Worm (Caenorhabditis elegans) whole organism, L1 larva: ENCODE data around the gene rack-1.

Experiments used
- C04F5.9 ChIP-seq: sonication (generic microtip); optimal IDR thresholded peaks from 2 replicates; lab custom pipeline; 2016; ENCODE audit warnings: missing genetic modification characterization, missing compliant biosample characterization
- F16B12.6 ChIP-seq: fragments of 150-350 bp; optimal IDR thresholded peaks from 2 replicates; lab custom pipeline; 2014; ENCODE audit warnings: missing biosample characterization, missing genetic modification characterization
- aly-2 ChIP-seq: fragments of 150-350 bp; optimal IDR thresholded peaks from 2 replicates; lab custom pipeline; 2014; ENCODE audit warnings: missing biosample characterization, missing genetic modification characterization
- blmp-1 ChIP-seq: fragments of 150-350 bp; optimal IDR thresholded peaks from 2 replicates; lab custom pipeline; 2014; ENCODE audit warnings: missing biosample characterization, missing genetic modification characterization
- ces-1 ChIP-seq: fragments of 150-350 bp; optimal IDR thresholded peaks from 2 replicates; lab custom pipeline; 2014; ENCODE audit warnings: missing biosample characterization, missing genetic modification reagents, missing genetic modification characterization
- dpl-1 ChIP-seq, 3 experiments: fragments of 150-350 bp in 2 of 3; sonication (generic microtip) in 1 of 3; optimal IDR thresholded peaks; 2 replicates each; lab custom pipeline; 2014 to 2017; ENCODE audit warnings: missing biosample characterization in 3 of 3, missing genetic modification characterization in 3 of 3, missing genetic modification reagents in 3 of 3
- dsc-1 ChIP-seq: sonication (generic microtip); optimal IDR thresholded peaks from 2 replicates; lab custom pipeline; 2016; ENCODE audit warnings: mild to moderate bottlenecking, missing genetic modification characterization, missing compliant biosample characterization
- efl-1 ChIP-seq, 4 experiments: fragments of 150-350 bp; optimal IDR thresholded peaks in 3 of 4; peaks in 1 of 4; 1 replicate in 1 of 4; 2 replicates in 3 of 4; lab custom pipeline; 2014; ENCODE audit warnings: missing biosample characterization in 2 of 4, missing genetic modification characterization in 2 of 4, missing genetic modification reagents in 2 of 4
- egl-13 ChIP-seq: sonication (generic microtip); optimal IDR thresholded peaks from 2 replicates; lab custom pipeline; 2016; ENCODE audit warnings: missing genotype, missing genetic modification reagents, missing genetic modification characterization, missing compliant biosample characterization
- egl-27 ChIP-seq, 2 experiments: fragments of 150-350 bp in 1 of 2; sonication (generic microtip); optimal IDR thresholded peaks; 3 replicates each; lab custom pipeline; 2017 to 2018; ENCODE audit warnings: missing biosample characterization in 2 of 2, missing genetic modification characterization in 2 of 2, missing genetic modification reagents in 2 of 2
- elt-2 ChIP-seq: sonication (generic microtip); optimal IDR thresholded peaks from 2 replicates; lab custom pipeline; 2016; ENCODE audit warnings: missing genetic modification characterization, mild to moderate bottlenecking, inconsistent platforms, missing compliant biosample characterization, missing genetic modification reagents
- elt-3 ChIP-seq, 6 experiments: fragments of 150-350 bp in 1 of 6; sonication (generic microtip); optimal IDR thresholded peaks; 2 replicates each; lab custom pipeline; 2017 to 2018; ENCODE audit warnings: missing biosample characterization in 6 of 6, missing genetic modification characterization in 6 of 6, inconsistent platforms in 1 of 6
- fos-1 ChIP-seq: fragments of 150-350 bp; optimal IDR thresholded peaks from 2 replicates; lab custom pipeline; 2014; ENCODE audit warnings: missing biosample characterization, missing genetic modification characterization
- grh-1 ChIP-seq: fragments of 200-800 bp; sonication (Bioruptor generic); IDR thresholded peaks from 2 replicates; pipeline ENCODE4 v1.3.6; 2022; ENCODE audit warnings: missing genetic modification reagents, missing genetic modification characterization, missing compliant biosample characterization
- hlh-4 ChIP-seq: sonication (generic microtip); optimal IDR thresholded peaks from 2 replicates; lab custom pipeline; 2016; ENCODE audit warnings: mild to moderate bottlenecking, missing genetic modification characterization, missing compliant biosample characterization
- lin-14 ChIP-seq: fragments of 200-800 bp; sonication (Bioruptor generic); optimal IDR thresholded peaks from 2 replicates; lab custom pipeline; 2018; ENCODE audit warnings: mild to moderate bottlenecking, missing genetic modification characterization, moderate library complexity, missing compliant biosample characterization
- lin-15B ChIP-seq: fragments of 150-350 bp; sonication (generic microtip); optimal IDR thresholded peaks from 3 replicates; lab custom pipeline; 2014; ENCODE audit warnings: missing biosample characterization, missing genetic modification characterization
- lin-35 ChIP-seq, 2 experiments: fragments of 150-350 bp; optimal IDR thresholded peaks; 2 replicates each; lab custom pipeline; 2014; ENCODE audit warnings: missing biosample characterization in 2 of 2, missing genetic modification characterization in 2 of 2, missing genetic modification reagents in 2 of 2
- lin-39 ChIP-seq: fragments of 150-350 bp; optimal IDR thresholded peaks from 2 replicates; lab custom pipeline; 2014; ENCODE audit warnings: missing biosample characterization, missing genetic modification reagents, missing genetic modification characterization
- lsy-2 ChIP-seq, 2 experiments: fragments of 150-350 bp; optimal IDR thresholded peaks; 2 replicates each; lab custom pipeline; 2014; ENCODE audit warnings: missing biosample characterization in 2 of 2, missing genetic modification characterization in 2 of 2
- mdl-1 ChIP-seq, 2 experiments: fragments of 150-350 bp; optimal IDR thresholded peaks; 2 replicates each; lab custom pipeline; 2014 to 2017; ENCODE audit warnings: missing biosample characterization in 2 of 2, missing genetic modification characterization in 2 of 2, inconsistent platforms in 1 of 2
- mep-1 ChIP-seq: fragments of 150-350 bp; optimal IDR thresholded peaks from 2 replicates; lab custom pipeline; 2014; ENCODE audit warnings: missing biosample characterization, missing genetic modification characterization
- nhr-11 ChIP-seq: fragments of 150-350 bp; optimal IDR thresholded peaks from 2 replicates; lab custom pipeline; 2014; ENCODE audit warnings: missing biosample characterization, missing genetic modification characterization
- nhr-19 ChIP-seq: fragments of 200-800 bp; sonication (Bioruptor generic); conservative IDR thresholded peaks from 2 replicates; pipeline ENCODE4 v1.3.6; 2022; ENCODE audit warnings: missing genetic modification characterization, missing compliant biosample characterization
- nhr-20 ChIP-seq: sonication (generic microtip); optimal IDR thresholded peaks from 2 replicates; lab custom pipeline; 2016; ENCODE audit warnings: mild to moderate bottlenecking, missing genetic modification characterization, missing compliant biosample characterization
- nhr-47 ChIP-seq: sonication (generic microtip); optimal IDR thresholded peaks from 2 replicates; lab custom pipeline; 2016; ENCODE audit warnings: mild to moderate bottlenecking, missing genetic modification characterization, moderate library complexity, missing compliant biosample characterization
- nhr-71 ChIP-seq: sonication (generic microtip); optimal IDR thresholded peaks from 2 replicates; lab custom pipeline; 2016; ENCODE audit warnings: mild to moderate bottlenecking, missing genetic modification characterization, moderate library complexity, missing compliant biosample characterization
- nhr-76 ChIP-seq: sonication (generic microtip); optimal IDR thresholded peaks from 2 replicates; lab custom pipeline; 2017; ENCODE audit warnings: missing biosample characterization, missing genetic modification characterization
- nhr-84 ChIP-seq: sonication (generic microtip); optimal IDR thresholded peaks from 2 replicates; lab custom pipeline; 2017; ENCODE audit warnings: missing biosample characterization, missing genetic modification characterization
- nhr-90 ChIP-seq: sonication (generic microtip); optimal IDR thresholded peaks from 2 replicates; lab custom pipeline; 2016; ENCODE audit warnings: mild to moderate bottlenecking, missing genetic modification characterization, missing compliant biosample characterization; ENCODE audit not compliant: poor library complexity
- rnt-1 ChIP-seq: sonication (generic microtip); optimal IDR thresholded peaks from 2 replicates; lab custom pipeline; 2016; ENCODE audit warnings: mild to moderate bottlenecking, missing genetic modification characterization, moderate library complexity, missing compliant biosample characterization
- skn-1 ChIP-seq: fragments of 150-350 bp; optimal IDR thresholded peaks from 2 replicates; lab custom pipeline; 2014; ENCODE audit warnings: missing biosample characterization, missing genetic modification characterization
- snu-23 ChIP-seq: sonication (generic microtip); optimal IDR thresholded peaks from 2 replicates; lab custom pipeline; 2016; ENCODE audit warnings: missing genetic modification characterization, missing compliant biosample characterization
- swsn-7 ChIP-seq: sonication (generic microtip); optimal IDR thresholded peaks from 2 replicates; lab custom pipeline; 2016; ENCODE audit warnings: missing genetic modification characterization, missing compliant biosample characterization
- tbx-2 ChIP-seq: sonication (generic microtip); optimal IDR thresholded peaks from 2 replicates; lab custom pipeline; 2016; ENCODE audit warnings: missing genetic modification characterization, missing compliant biosample characterization
- unc-86 ChIP-seq: sonication (generic microtip); optimal IDR thresholded peaks from 2 replicates; lab custom pipeline; 2016; ENCODE audit warnings: missing genetic modification characterization, missing compliant biosample characterization
- xbp-1 ChIP-seq: sonication (generic microtip); optimal IDR thresholded peaks from 2 replicates; lab custom pipeline; 2016; ENCODE audit warnings: missing genetic modification characterization, missing compliant biosample characterization
- zag-1 ChIP-seq: fragments of 150-350 bp; optimal IDR thresholded peaks from 2 replicates; lab custom pipeline; 2014; ENCODE audit warnings: missing biosample characterization, missing genetic modification characterization
- ztf-11 ChIP-seq, 2 experiments: sonication (generic microtip); optimal IDR thresholded peaks; 2 replicates each; lab custom pipeline; 2016 to 2017; ENCODE audit warnings: missing genetic modification characterization in 2 of 2, missing biosample characterization in 1 of 2, missing compliant biosample characterization in 1 of 2
- ztf-4 ChIP-seq: fragments of 150-350 bp; optimal IDR thresholded peaks from 2 replicates; lab custom pipeline; 2014; ENCODE audit warnings: missing biosample characterization, missing genetic modification characterization

rack-1 gene

ce11 chrIV:10174932-10175732 lies 1.3 kb upstream of the rack-1 start:
- TF ChIP-seq nhr-20 (peak; percentile 19), ztf-11 (tag; optimal IDR thresholded peaks at IDR 0.05; lab: Kevin White, UChicago) (no peak), efl-1 (optimal IDR thresholded peaks at IDR 0.05; lab: Kevin White, UChicago) (no peak), efl-1 (GFP tag; optimal IDR thresholded peaks at IDR 0.05 in 1 of 2; lab: Kevin White, UChicago) (peak in 1 of 2 experiments; percentile 62), swsn-7 (tag; lab: Kevin White, UChicago) (no peak), nhr-90 (tag; lab: Kevin White, UChicago) (peak; percentile 33), mep-1 (tag; lab: Kevin White, UChicago) (peak; percentile 14), nhr-19 (peak; percentile 9; the same call in 1 of the 2 replicates), blmp-1 (peak; percentile 74), egl-27 (tag; optimal IDR thresholded peaks at IDR 0.05; lab: Kevin White, UChicago) (no peak), skn-1 (tag; lab: Kevin White, UChicago) (no peak), nhr-47 (tag; lab: Kevin White, UChicago) (peak; percentile 0), snu-23 (peak; percentile 25), nhr-71 (tag; lab: Kevin White, UChicago) (peak; percentile 14), nhr-76 (tag; lab: Kevin White, UChicago) (no peak), C04F5.9 (tag; lab: Kevin White, UChicago) (no peak), elt-2 (tag; lab: Kevin White, UChicago) (peak; percentile 45), hlh-4 (no peak), lin-14 (GFP tag; lab: Kevin White, UChicago) (peak; percentile 73), elt-3 (tag; optimal IDR thresholded peaks at IDR 0.05; lab: Kevin White, UChicago) (peak in 2 of 6 experiments; percentile 0 to 8)

DNA sequence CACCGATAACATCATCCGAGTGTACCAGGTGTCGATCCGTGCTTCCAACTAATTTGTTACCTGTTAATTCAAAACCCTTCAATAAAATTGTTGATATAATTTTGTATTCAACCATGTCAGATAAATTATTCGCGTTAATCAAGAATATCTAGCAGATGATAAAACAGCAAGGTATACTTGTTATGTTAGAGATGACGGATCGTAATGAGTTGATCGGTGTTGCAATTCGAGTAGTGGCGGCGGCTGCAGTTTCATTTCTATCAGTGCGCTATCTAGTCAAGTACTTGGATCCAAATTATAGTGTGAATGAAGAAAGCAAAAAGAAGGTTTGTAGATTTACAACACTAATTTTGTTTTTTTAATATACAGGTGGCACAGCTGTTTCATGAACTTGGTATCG lies 1.3 kb downstream of the rack-1 start, which contains the start of gene mspn-1:
Gene mspn-1 (plus strand): TSS at position 190 of the 400 bp plus-strand sequence.
- peak; percentile 27 for TF ChIP-seq aly-2 (tag; lab: Kevin White, UChicago)
- peak in 1 of 2 experiments; percentile 25 for TF ChIP-seq lsy-2 (tag; optimal IDR thresholded peaks at IDR 0.05; lab: Kevin White, UChicago)
- no peak for TF ChIP-seq ces-1 (GFP tag; lab: Kevin White, UChicago)
- no peak for TF ChIP-seq lin-15B (tag; lab: Kevin White, UChicago)
- no peak for TF ChIP-seq mdl-1 (tag; optimal IDR thresholded peaks at IDR 0.05; lab: Kevin White, UChicago)
- TF ChIP-seq, all 84 proteins: peak for 2

- TF ChIP-seq lin-35 (GFP tag; optimal IDR thresholded peaks at IDR 0.05; lab: Kevin White, UChicago) (peak; percentile 15 to 32), egl-13 (tag; lab: Kevin White, UChicago) (no peak), zag-1 (no peak), lin-14 (GFP tag; lab: Kevin White, UChicago) (peak; percentile 74), elt-2 (tag; lab: Kevin White, UChicago) (no peak), rnt-1 (tag; lab: Kevin White, UChicago) (peak; percentile 66), dpl-1 (GFP tag; optimal IDR thresholded peaks at IDR 0.05; lab: Kevin White, UChicago) (peak in 2 of 3 experiments; percentile 18 to 19), nhr-19 (peak; percentile 50), blmp-1 (peak; percentile 93), F16B12.6 (tag; lab: Kevin White, UChicago) (no peak), swsn-7 (tag; lab: Kevin White, UChicago) (peak; percentile 19), mep-1 (tag; lab: Kevin White, UChicago) (peak; percentile 11), nhr-20 (peak; percentile 57), nhr-76 (tag; lab: Kevin White, UChicago) (no peak), unc-86 (tag; lab: Kevin White, UChicago) (no peak), ztf-4 (no peak), nhr-47 (tag; lab: Kevin White, UChicago) (no peak), mdl-1 (tag; optimal IDR thresholded peaks at IDR 0.05; lab: Kevin White, UChicago) (peak in 1 of 2 experiments; percentile 52), nhr-84 (tag; lab: Kevin White, UChicago) (no peak), lin-39 (tag; lab: Kevin White, UChicago) (peak; percentile 36), snu-23 (peak; percentile 65), xbp-1 (peak; percentile 7), nhr-71 (tag; lab: Kevin White, UChicago) (peak; percentile 73), dsc-1 (tag; lab: Kevin White, UChicago) (peak; percentile 49), elt-3 (tag; optimal IDR thresholded peaks at IDR 0.05; lab: Kevin White, UChicago) (no peak), lsy-2 (tag; optimal IDR thresholded peaks at IDR 0.05; lab: Kevin White, UChicago) (peak; percentile 1 to 47), nhr-11 (no peak), grh-1 (no peak), fos-1 (tag; lab: Kevin White, UChicago) (no peak), efl-1 (optimal IDR thresholded peaks at IDR 0.05; lab: Kevin White, UChicago) (peak in 1 of 2 experiments; percentile 18), efl-1 (GFP tag; optimal IDR thresholded peaks at IDR 0.05 in 1 of 2; lab: Kevin White, UChicago) (peak; percentile 28 to 89), tbx-2 (tag; lab: Kevin White, UChicago) (peak; percentile 5)
Observed at ce11 chrIV:10180133-10180749, 3.8 kb downstream of the rack-1 start, which contains the start of gene gta-1. gta-1 (plus strand) TSS chrIV:10180660.
